Worm (Caenorhabditis elegans): ENCODE data around the gene F25E5.16.

DNA sequence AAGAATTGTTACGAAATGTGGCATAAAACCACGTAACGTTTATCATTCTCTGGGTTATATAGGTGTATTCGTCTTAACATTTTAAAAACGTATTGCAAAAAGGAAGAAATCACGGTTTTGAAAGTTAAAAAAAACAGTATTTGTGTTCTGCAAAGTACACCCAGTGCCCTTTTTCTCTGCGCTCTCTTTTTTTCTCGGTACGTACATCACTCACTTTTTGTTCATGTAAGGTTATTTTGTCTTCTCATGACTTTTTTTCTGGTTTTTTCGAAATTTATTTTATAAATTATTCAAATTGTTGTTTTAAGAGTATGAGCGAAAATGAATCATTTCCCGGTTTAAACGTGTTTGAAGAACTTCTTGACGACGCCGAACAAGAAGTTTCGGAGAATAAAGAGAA, 8.9 kb downstream of the F25E5.16 start, which contains the start of gene F25E5.5:
- TF ChIP-seq nhr-90 (tag; optimal IDR thresholded peaks at IDR 0.05) (no peak), akir-1 (GFP tag; optimal IDR thresholded peaks at IDR 0.05) (no peak), ama-1 (optimal IDR thresholded peaks at IDR 0.05) (no peak), ama-1 (GFP tag; optimal IDR thresholded peaks at IDR 0.05) (no peak), F37B4.10 (GFP tag; IDR thresholded peaks at IDR 0.05) (no peak), ztf-28 (GFP tag; IDR thresholded peaks at IDR 0.05) (no peak), ceh-58 (GFP tag; IDR thresholded peaks at IDR 0.05) (no peak), unc-62 (GFP tag; optimal IDR thresholded peaks at IDR 0.05) (no peak), pha-4 (tag; optimal IDR thresholded peaks at IDR 0.05) (no peak), ztf-3 (GFP tag; optimal IDR thresholded peaks at IDR 0.05) (no peak), K11D2.4 (GFP tag; IDR thresholded peaks at IDR 0.05) (no peak), fkh-3 (tag; optimal IDR thresholded peaks at IDR 0.05) (no peak), Y79H2A.3 (GFP tag; conservative IDR thresholded peaks at IDR 0.05) (no peak), nhr-27 (tag; optimal IDR thresholded peaks at IDR 0.05) (no peak)
